Worm (Caenorhabditis elegans) whole organism, young adult: ENCODE measurements around the gene F54D8.10.

Source experiments
- B0261.1 ChIP-seq: sonication (generic microtip); optimal IDR thresholded peaks from 2 replicates; lab custom pipeline; 2016; ENCODE audit warnings: mild to moderate bottlenecking, missing genetic modification characterization, moderate library complexity, missing compliant biosample characterization
- B0336.3 ChIP-seq: fragments of 200-800 bp; sonication (Bioruptor generic); IDR thresholded peaks from 2 replicates; pipeline ENCODE4 v1.3.6; 2022; ENCODE audit warnings: missing genetic modification characterization, missing compliant biosample characterization
- C06A6.2 ChIP-seq: fragments of 200-800 bp; sonication (Bioruptor generic); conservative IDR thresholded peaks from 2 replicates; pipeline ENCODE4 v1.3.6; 2022; ENCODE audit warnings: missing genetic modification characterization, missing compliant biosample characterization
- D2030.7 ChIP-seq: fragments of 200-800 bp; sonication (Bioruptor generic); IDR thresholded peaks from 2 replicates; pipeline ENCODE4 v1.3.6; 2022; ENCODE audit warnings: missing genetic modification reagents, missing genetic modification characterization, missing compliant biosample characterization
- F23B12.7 ChIP-seq: sonication (generic microtip); optimal IDR thresholded peaks from 2 replicates; lab custom pipeline; 2017; ENCODE audit warnings: missing genetic modification characterization, mild to moderate bottlenecking, missing compliant biosample characterization, antibody characterized with exemption, moderate library complexity; ENCODE audit not compliant: insufficient read depth
- F37B4.10 ChIP-seq: fragments of 200-800 bp; sonication (Bioruptor generic); IDR thresholded peaks from 2 replicates; pipeline ENCODE4 v1.3.6; 2022; ENCODE audit warnings: missing genetic modification characterization, missing compliant biosample characterization
- F55B11.4 ChIP-seq: sonication (generic microtip); optimal IDR thresholded peaks from 2 replicates; lab custom pipeline; 2016; ENCODE audit warnings: missing compliant biosample characterization, missing genetic modification characterization, borderline replicate concordance; ENCODE audit not compliant: insufficient read depth
- F57A8.1 ChIP-seq: fragments of 200-800 bp; sonication (Bioruptor generic); optimal IDR thresholded peaks from 2 replicates; lab custom pipeline; 2018; ENCODE audit warnings: mild to moderate bottlenecking, missing genetic modification characterization, moderate library complexity, missing compliant biosample characterization
- F57C9.4 ChIP-seq: sonication (generic microtip); optimal IDR thresholded peaks from 2 replicates; lab custom pipeline; 2017; ENCODE audit warnings: mild to moderate bottlenecking, missing genetic modification characterization, missing compliant biosample characterization
- K11D2.4 ChIP-seq: fragments of 200-800 bp; sonication (Bioruptor generic); IDR thresholded peaks from 2 replicates; pipeline ENCODE4 v1.3.6; 2022; ENCODE audit warnings: missing genetic modification reagents, missing genetic modification characterization, missing compliant biosample characterization
- K12H6.12 ChIP-seq: fragments of 200-800 bp; sonication (Bioruptor generic); optimal IDR thresholded peaks from 2 replicates; lab custom pipeline; 2018; ENCODE audit warnings: mild to moderate bottlenecking, missing genetic modification characterization, missing compliant biosample characterization
- T26A5.8 ChIP-seq: sonication (generic microtip); optimal IDR thresholded peaks from 2 replicates; lab custom pipeline; 2016; ENCODE audit warnings: missing genetic modification characterization, missing compliant biosample characterization
- Y53F4B.3 ChIP-seq: fragments of 200-800 bp; sonication (Bioruptor generic); IDR thresholded peaks from 2 replicates; pipeline ENCODE4 v1.3.6; 2022; ENCODE audit warnings: missing genetic modification reagents, missing genetic modification characterization, missing compliant biosample characterization
- Y56A3A.18 ChIP-seq: fragments of 200-800 bp; sonication (Bioruptor generic); IDR thresholded peaks from 2 replicates; pipeline ENCODE4 v1.3.6; 2022; ENCODE audit warnings: missing genetic modification reagents, missing genetic modification characterization, missing compliant biosample characterization
- Y79H2A.3 ChIP-seq: fragments of 200-800 bp; sonication (Bioruptor generic); conservative IDR thresholded peaks from 2 replicates; pipeline ENCODE4 v1.3.6; 2022; ENCODE audit warnings: missing genetic modification reagents, missing genetic modification characterization, missing compliant biosample characterization
- ZK185.1 ChIP-seq: sonication (generic microtip); optimal IDR thresholded peaks from 2 replicates; lab custom pipeline; 2016; ENCODE audit warnings: mild to moderate bottlenecking, missing genetic modification characterization, missing compliant biosample characterization; ENCODE audit not compliant: poor library complexity, severe bottlenecking
- akir-1 ChIP-seq: fragments of 200-800 bp; sonication (Bioruptor generic); optimal IDR thresholded peaks from 2 replicates; lab custom pipeline; 2018; ENCODE audit warnings: mild to moderate bottlenecking, missing genetic modification characterization, moderate library complexity, missing compliant biosample characterization
- aptf-2 ChIP-seq: fragments of 200-800 bp; sonication (Bioruptor generic); conservative IDR thresholded peaks from 2 replicates; pipeline ENCODE4 v1.3.6; 2022; ENCODE audit warnings: missing genetic modification reagents, missing genetic modification characterization, missing compliant biosample characterization
- attf-6 ChIP-seq: fragments of 200-800 bp; sonication (Bioruptor generic); IDR thresholded peaks from 2 replicates; pipeline ENCODE4 v1.3.6; 2022; ENCODE audit warnings: missing genetic modification reagents, missing genetic modification characterization, missing compliant biosample characterization
- cebp-1 ChIP-seq, 2 experiments: fragments of 200-800 bp in 1 of 2; sonication (Bioruptor generic) in 1 of 2; sonication (generic microtip) in 1 of 2; IDR thresholded peaks in 1 of 2; optimal IDR thresholded peaks in 1 of 2; 2 replicates each; pipeline versions ENCODE4 v1.3.6 to Lab custom; 2017 to 2022; ENCODE audit warnings: missing compliant biosample characterization in 2 of 2, missing genetic modification characterization in 2 of 2, mild to moderate bottlenecking in 1 of 2, missing genetic modification reagents in 1 of 2, moderate library complexity in 1 of 2
- ceh-40 ChIP-seq: fragments of 200-800 bp; sonication (Bioruptor generic); IDR thresholded peaks from 2 replicates; pipeline ENCODE4 v1.3.6; 2022; ENCODE audit warnings: missing genetic modification characterization, missing compliant biosample characterization
- chd-7 ChIP-seq: sonication (generic microtip); optimal IDR thresholded peaks from 2 replicates; lab custom pipeline; 2016; ENCODE audit warnings: mild to moderate bottlenecking, missing genetic modification characterization, moderate library complexity, missing compliant biosample characterization
- dpl-1 ChIP-seq: fragments of 150-350 bp; optimal IDR thresholded peaks from 2 replicates; lab custom pipeline; 2014; ENCODE audit warnings: missing biosample characterization, missing genetic modification reagents, missing genetic modification characterization
- egl-44 ChIP-seq: fragments of 200-800 bp; sonication (Bioruptor generic); IDR thresholded peaks from 2 replicates; pipeline ENCODE4 v1.3.6; 2022; ENCODE audit warnings: missing genetic modification reagents, missing genetic modification characterization, missing compliant biosample characterization
- fkh-3 ChIP-seq: sonication (generic microtip); optimal IDR thresholded peaks from 2 replicates; lab custom pipeline; 2016; ENCODE audit warnings: mild to moderate bottlenecking, missing genetic modification characterization, missing compliant biosample characterization
- gei-17 ChIP-seq: fragments of 200-800 bp; sonication (Bioruptor generic); optimal IDR thresholded peaks from 2 replicates; lab custom pipeline; 2018; ENCODE audit warnings: mild to moderate bottlenecking, missing genetic modification characterization, missing compliant biosample characterization
- hmg-20 ChIP-seq: fragments of 200-800 bp; sonication (Bioruptor generic); IDR thresholded peaks from 2 replicates; pipeline ENCODE4 v1.3.6; 2022; ENCODE audit warnings: missing genetic modification reagents, missing genetic modification characterization, missing compliant biosample characterization
- hrde-1 ChIP-seq: sonication (generic microtip); optimal IDR thresholded peaks from 2 replicates; lab custom pipeline; 2016; ENCODE audit warnings: missing genetic modification characterization, mild to moderate bottlenecking, missing compliant biosample characterization, moderate library complexity, missing genotype, missing genetic modification reagents, borderline replicate concordance
- lin-26 ChIP-seq: fragments of 200-800 bp; sonication (Bioruptor generic); IDR thresholded peaks from 2 replicates; pipeline ENCODE4 v1.3.6; 2022; ENCODE audit warnings: missing genetic modification reagents, missing genetic modification characterization, missing compliant biosample characterization
- lin-54 ChIP-seq: fragments of 200-800 bp; sonication (Bioruptor generic); optimal IDR thresholded peaks from 2 replicates; lab custom pipeline; 2018; ENCODE audit warnings: mild to moderate bottlenecking, missing genetic modification characterization, missing compliant biosample characterization
- lir-1 ChIP-seq: fragments of 200-800 bp; sonication (Bioruptor generic); conservative IDR thresholded peaks from 2 replicates; pipeline ENCODE4 v1.3.6; 2022; ENCODE audit warnings: missing genetic modification reagents, missing genetic modification characterization, missing compliant biosample characterization
- madf-3 ChIP-seq: fragments of 200-800 bp; sonication (Bioruptor generic); IDR thresholded peaks from 2 replicates; pipeline ENCODE4 v1.3.6; 2022; ENCODE audit warnings: missing genetic modification reagents, missing genetic modification characterization, missing compliant biosample characterization
- mcd-1 ChIP-seq: fragments of 200-800 bp; sonication (Bioruptor generic); IDR thresholded peaks from 2 replicates; pipeline ENCODE4 v1.3.6; 2022; ENCODE audit warnings: missing genetic modification reagents, missing genetic modification characterization, missing compliant biosample characterization
- mes-4 ChIP-seq: sonication (generic microtip); optimal IDR thresholded peaks from 2 replicates; lab custom pipeline; 2016; ENCODE audit warnings: missing genotype, missing genetic modification characterization, missing compliant biosample characterization
- nfya-1 ChIP-seq: sonication (generic microtip); optimal IDR thresholded peaks from 2 replicates; lab custom pipeline; 2017; ENCODE audit warnings: antibody characterized with exemption, missing compliant biosample characterization, missing genetic modification characterization, borderline replicate concordance; ENCODE audit not compliant: insufficient read depth
- nfya-2 ChIP-seq: fragments of 200-800 bp; sonication (Bioruptor generic); IDR thresholded peaks from 2 replicates; pipeline ENCODE4 v1.3.6; 2022; ENCODE audit warnings: missing genetic modification reagents, missing genetic modification characterization, missing compliant biosample characterization
- pha-4 ChIP-seq: fragments of 150-350 bp; sonication (generic microtip); optimal IDR thresholded peaks from 2 replicates; lab custom pipeline; 2014; ENCODE audit warnings: missing biosample characterization, missing genetic modification reagents, missing genetic modification characterization
- rec-8 ChIP-seq, 2 experiments: sonication (generic microtip); optimal IDR thresholded peaks; 2 replicates each; lab custom pipeline; 2016; ENCODE audit warnings: mild to moderate bottlenecking in 2 of 2, missing genetic modification characterization in 2 of 2, missing genetic modification reagents in 2 of 2, missing genotype in 2 of 2, missing biosample characterization in 1 of 2, missing compliant biosample characterization in 1 of 2, moderate library complexity in 1 of 2
- sdz-38 ChIP-seq: sonication (generic microtip); optimal IDR thresholded peaks from 2 replicates; lab custom pipeline; 2016; ENCODE audit warnings: missing genotype, missing genetic modification characterization, missing compliant biosample characterization
- unc-130 ChIP-seq: sonication (generic microtip); optimal IDR thresholded peaks from 2 replicates; lab custom pipeline; 2016; ENCODE audit warnings: missing genetic modification reagents, missing genetic modification characterization, missing compliant biosample characterization
- ztf-18 ChIP-seq: sonication (generic microtip); optimal IDR thresholded peaks from 2 replicates; lab custom pipeline; 2016; ENCODE audit warnings: missing genotype, mild to moderate bottlenecking, missing genetic modification characterization, missing compliant biosample characterization
- ztf-25 ChIP-seq: fragments of 200-800 bp; sonication (Bioruptor generic); IDR thresholded peaks from 2 replicates; pipeline ENCODE4 v1.3.6; 2022; ENCODE audit warnings: missing genetic modification reagents, missing genetic modification characterization, missing compliant biosample characterization
- ztf-3 ChIP-seq: fragments of 200-800 bp; sonication (Bioruptor generic); optimal IDR thresholded peaks from 2 replicates; lab custom pipeline; 2018; ENCODE audit warnings: mild to moderate bottlenecking, missing genetic modification characterization, missing compliant biosample characterization
- ztf-6 ChIP-seq: fragments of 200-800 bp; sonication (Bioruptor generic); IDR thresholded peaks from 2 replicates; pipeline ENCODE4 v1.3.6; 2022; ENCODE audit warnings: missing genetic modification reagents, missing genetic modification characterization, missing compliant biosample characterization

Gene F54D8.10

DNA sequence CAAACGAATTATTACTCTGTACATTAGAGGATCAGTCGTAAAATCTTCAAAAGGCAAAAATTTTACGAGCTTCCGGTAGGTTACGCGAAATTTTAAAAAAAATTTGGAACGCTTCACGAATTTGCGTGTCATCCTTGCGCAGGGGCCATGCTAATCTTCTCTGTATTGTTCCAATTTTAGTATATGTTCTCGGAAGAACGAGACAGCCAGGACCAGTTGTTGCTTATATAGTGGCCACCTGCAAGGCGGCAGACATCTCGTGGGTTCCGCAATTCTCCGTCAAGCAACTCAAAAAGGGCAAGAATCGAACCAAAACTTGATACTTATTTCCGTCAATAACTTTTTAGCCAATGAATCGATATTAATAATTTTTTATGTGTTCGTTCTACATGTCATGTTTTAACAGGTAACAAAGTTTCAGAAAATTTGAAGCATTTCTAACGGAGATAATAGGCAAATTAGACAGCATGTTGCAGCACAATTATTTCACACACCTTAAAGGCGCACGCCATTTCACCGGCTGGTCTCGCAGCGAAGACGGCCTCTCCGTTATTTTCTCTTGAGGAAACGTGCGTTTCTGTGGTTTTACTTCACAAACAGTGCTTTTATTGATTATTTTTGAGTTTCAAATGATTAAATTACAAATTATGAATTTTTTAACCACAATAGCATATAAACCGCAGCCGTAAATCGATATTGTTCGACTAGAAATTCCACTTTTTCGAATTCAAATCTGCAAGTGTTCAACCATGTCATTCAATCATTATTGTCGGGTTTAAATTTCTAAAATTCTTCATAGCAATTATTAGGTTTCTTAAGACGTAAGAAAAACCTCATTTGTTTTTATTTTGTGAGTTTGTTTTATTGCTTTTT, 13.7 kb upstream of the F54D8.10 start (continued):
- TF ChIP-seq F57A8.1 (GFP tag; lab: Kevin White, UChicago) (no peak), ZK185.1 (tag; lab: Kevin White, UChicago) (peak; percentile 93), aptf-2 (GFP tag; lab: Robert Waterston, UW) (0 out of 2 replicates have a peak, but pooled peaks have one; percentile 23), D2030.7 (GFP tag; lab: Robert Waterston, UW) (peak; percentile 83), Y56A3A.18 (GFP tag; lab: Robert Waterston, UW) (peak; percentile 83), C06A6.2 (GFP tag; lab: Robert Waterston, UW) (peak; percentile 74), cebp-1 (GFP tag; IDR thresholded peaks at IDR 0.05; lab: Robert Waterston, UW) (peak; percentile 59), cebp-1 (tag; optimal IDR thresholded peaks at IDR 0.05; lab: Kevin White, UChicago) (peak; percentile 83), dpl-1 (GFP tag; lab: Kevin White, UChicago) (no peak), lir-1 (GFP tag; lab: Robert Waterston, UW) (peak; percentile 53; the same call in 1 of the 2 replicates), ztf-3 (GFP tag; lab: Kevin White, UChicago) (peak; percentile 13), F57C9.4 (tag; lab: Kevin White, UChicago) (no peak), K12H6.12 (tag; lab: Kevin White, UChicago) (peak; percentile 51), gei-17 (GFP tag; lab: Kevin White, UChicago) (peak; percentile 54), ztf-18 (tag; lab: Kevin White, UChicago) (peak; percentile 78), ceh-40 (GFP tag; lab: Robert Waterston, UW) (peak; percentile 87; the same call in 1 of the 2 replicates), fkh-3 (tag; lab: Kevin White, UChicago) (peak; percentile 92), ztf-25 (GFP tag; lab: Robert Waterston, UW) (peak; percentile 95), Y53F4B.3 (GFP tag; lab: Robert Waterston, UW) (peak; percentile 87), T26A5.8 (tag; lab: Kevin White, UChicago) (peak; percentile 81), ztf-6 (GFP tag; lab: Robert Waterston, UW) (0 out of 2 replicates have a peak, but pooled peaks have one; percentile 65), K11D2.4 (GFP tag; lab: Robert Waterston, UW) (peak; percentile 82), lin-54 (GFP tag; lab: Kevin White, UChicago) (peak; percentile 84), chd-7 (tag; lab: Kevin White, UChicago) (peak; percentile 86), F23B12.7 (tag; lab: Kevin White, UChicago) (peak; percentile 69), madf-3 (peak; percentile 76; the same call in 1 of the 2 replicates), B0261.1 (tag; lab: Kevin White, UChicago) (peak; percentile 75), rec-8 (tag; optimal IDR thresholded peaks at IDR 0.05; lab: Kevin White, UChicago) (peak; percentile 57 to 90), akir-1 (GFP tag; lab: Kevin White, UChicago) (no peak), F37B4.10 (GFP tag; lab: Robert Waterston, UW) (0 out of 2 replicates have a peak, but pooled peaks have one; percentile 73), lin-26 (GFP tag; lab: Robert Waterston, UW) (peak; percentile 94), sdz-38 (tag; lab: Kevin White, UChicago) (no peak), F55B11.4 (tag; lab: Kevin White, UChicago) (peak; percentile 2), unc-130 (peak; percentile 79), Y79H2A.3 (0 out of 2 replicates have a peak, but pooled peaks have one; percentile 35), hrde-1 (tag; lab: Kevin White, UChicago) (peak; percentile 93), mes-4 (tag; lab: Kevin White, UChicago) (peak; percentile 70), hmg-20 (peak; percentile 49; the same call in 1 of the 2 replicates), nfya-2 (0 out of 2 replicates have a peak, but pooled peaks have one; percentile 81), nfya-1 (tag; lab: Kevin White, UChicago) (no peak), pha-4 (tag; lab: Kevin White, UChicago) (peak; percentile 3), B0336.3 (peak; percentile 91), egl-44 (peak; percentile 80), attf-6 (GFP tag; lab: Robert Waterston, UW) (peak; percentile 70), mcd-1 (GFP tag; lab: Robert Waterston, UW) (peak; percentile 87)
